Worm (Caenorhabditis elegans): ENCODE results near the gene W05H9.2.

The W05H9.2 gene

ce11 chrX:6256430-6256829 lies 10.4 kb upstream of the W05H9.2 start:
- TF ChIP-seq elt-3 (tag; optimal IDR thresholded peaks at IDR 0.05) (no peak), nfya-1 (tag; optimal IDR thresholded peaks at IDR 0.05; ENCODE audit: insufficient read depth) (peak; percentile 52), nhr-237 (tag; optimal IDR thresholded peaks at IDR 0.05) (no peak), ceh-28 (tag; optimal IDR thresholded peaks at IDR 0.05) (no peak), pqm-1 (tag; optimal IDR thresholded peaks at IDR 0.05) (peak; percentile 89), pha-4 (tag; optimal IDR thresholded peaks at IDR 0.05) (peak; percentile 54), unc-39 (tag; optimal IDR thresholded peaks at IDR 0.05) (no peak), skn-1 (tag; optimal IDR thresholded peaks at IDR 0.05) (no peak), mml-1 (tag; optimal IDR thresholded peaks at IDR 0.05) (no peak), fkh-2 (tag; optimal IDR thresholded peaks at IDR 0.05) (no peak), elt-2 (tag; optimal IDR thresholded peaks at IDR 0.05) (peak; percentile 92), ama-1 (optimal IDR thresholded peaks at IDR 0.05) (peak; percentile 51), lin-15B (tag; optimal IDR thresholded peaks at IDR 0.05) (no peak), nhr-12 (tag; optimal IDR thresholded peaks at IDR 0.05) (no peak), aly-2 (tag; optimal IDR thresholded peaks at IDR 0.05) (no peak), mdl-1 (tag; optimal IDR thresholded peaks at IDR 0.05) (no peak), nhr-43 (tag; optimal IDR thresholded peaks at IDR 0.05; ENCODE audit: poor library complexity, severe bottlenecking) (no peak), nhr-11 (tag; optimal IDR thresholded peaks at IDR 0.05) (no peak), jun-1 (tag; optimal IDR thresholded peaks at IDR 0.05) (peak; percentile 38)

- TF ChIP-seq ceh-28 (tag; optimal IDR thresholded peaks at IDR 0.05) (peak; percentile 2), nhr-23 (tag; optimal IDR thresholded peaks at IDR 0.05) (peak; percentile 31), lin-39 (tag; optimal IDR thresholded peaks at IDR 0.05) (no peak), pqm-1 (tag; optimal IDR thresholded peaks at IDR 0.05) (peak; percentile 31), fos-1 (tag; optimal IDR thresholded peaks at IDR 0.05) (no peak), unc-39 (tag; optimal IDR thresholded peaks at IDR 0.05) (no peak), ceh-9 (tag; optimal IDR thresholded peaks at IDR 0.05) (no peak), ztf-11 (tag; optimal IDR thresholded peaks at IDR 0.05) (no peak), ZK546.5 (tag; optimal IDR thresholded peaks at IDR 0.05) (no peak)
Observed at ce11 chrX:6256969-6257368, 9.9 kb upstream of the W05H9.2 start.

- no peak for TF ChIP-seq fkh-2 (tag; optimal IDR thresholded peaks at IDR 0.05)
- peak; percentile 7 for TF ChIP-seq nhr-23 (tag; optimal IDR thresholded peaks at IDR 0.05)
- TF ChIP-seq nhr-43 (tag; optimal IDR thresholded peaks at IDR 0.05; ENCODE audit: poor library complexity, severe bottlenecking), result no peak
- TF ChIP-seq mml-1 (tag; optimal IDR thresholded peaks at IDR 0.05), result no peak
- no peak for TF ChIP-seq nhr-76 (tag; optimal IDR thresholded peaks at IDR 0.05)
- TF ChIP-seq elt-1 (tag; optimal IDR thresholded peaks at IDR 0.05), result no peak
- TF ChIP-seq eor-1 (tag; optimal IDR thresholded peaks at IDR 0.05), result no peak
- no peak for TF ChIP-seq elt-3 (tag; optimal IDR thresholded peaks at IDR 0.05)
- peak; percentile 4 for TF ChIP-seq nhr-25 (tag; optimal IDR thresholded peaks at IDR 0.05)
- TF ChIP-seq nhr-77 (tag; optimal IDR thresholded peaks at IDR 0.05), result no peak
- TF ChIP-seq tbx-2 (tag; optimal IDR thresholded peaks at IDR 0.05), result no peak
- TF ChIP-seq mdl-1 (tag; optimal IDR thresholded peaks at IDR 0.05), result no peak
- TF ChIP-seq lin-39 (tag; optimal IDR thresholded peaks at IDR 0.05), result no peak
- no peak for TF ChIP-seq sea-2 (GFP tag; optimal IDR thresholded peaks at IDR 0.05)
Observed at ce11 chrX:6258409-6258808, 8.4 kb upstream of the W05H9.2 start.

ce11 chrX:6259081-6259480 lies 7.8 kb upstream of the W05H9.2 start:
- no peak for TF ChIP-seq fkh-2 (tag; optimal IDR thresholded peaks at IDR 0.05)
- no peak for TF ChIP-seq ama-1 (optimal IDR thresholded peaks at IDR 0.05)
- no peak for TF ChIP-seq ceh-82 (tag; optimal IDR thresholded peaks at IDR 0.05)
- no peak for TF ChIP-seq ZK546.5 (tag; optimal IDR thresholded peaks at IDR 0.05)
- no peak for TF ChIP-seq ceh-28 (tag; optimal IDR thresholded peaks at IDR 0.05)
- no peak for TF ChIP-seq fos-1 (tag; optimal IDR thresholded peaks at IDR 0.05)
- TF ChIP-seq lin-39 (tag; optimal IDR thresholded peaks at IDR 0.05), result no peak
- no peak for TF ChIP-seq nhr-237 (tag; optimal IDR thresholded peaks at IDR 0.05)
- TF ChIP-seq egl-27 (tag; optimal IDR thresholded peaks at IDR 0.05), result no peak
- no peak for TF ChIP-seq skn-1 (tag; optimal IDR thresholded peaks at IDR 0.05)
- TF ChIP-seq pha-4 (tag; optimal IDR thresholded peaks at IDR 0.05), result no peak
- TF ChIP-seq elt-3 (tag; optimal IDR thresholded peaks at IDR 0.05), result no peak
- TF ChIP-seq aly-2 (tag; optimal IDR thresholded peaks at IDR 0.05), result no peak
- TF ChIP-seq nhr-25 (tag; optimal IDR thresholded peaks at IDR 0.05), result no peak
- TF ChIP-seq daf-12 (tag; optimal IDR thresholded peaks at IDR 0.05), result no peak
- TF ChIP-seq nhr-28 (tag; optimal IDR thresholded peaks at IDR 0.05), result no peak
- no peak for TF ChIP-seq lsy-12 (tag; optimal IDR thresholded peaks at IDR 0.05)
- TF ChIP-seq elt-1 (tag; optimal IDR thresholded peaks at IDR 0.05), result no peak
- TF ChIP-seq nhr-76 (tag; optimal IDR thresholded peaks at IDR 0.05), result no peak

Data from whole organism, L3 larva.